Worm (Caenorhabditis elegans): ENCODE results near the gene B0496.2.

Gene B0496.2

ce11 chrIV:7445995-7446394, 1.7 kb upstream of the B0496.2 start, which contains the start of gene B0496.1:
B0496.1 (plus strand) TSS chrIV:7446295.
- TF ChIP-seq ref-1 (GFP tag; conservative IDR thresholded peaks at IDR 0.05), result no peak
- no peak for TF ChIP-seq flt-1 (GFP tag; IDR thresholded peaks at IDR 0.05)
- TF ChIP-seq klf-2 (GFP tag; conservative IDR thresholded peaks at IDR 0.05), result no peak
- TF ChIP-seq med-1 (GFP tag; optimal IDR thresholded peaks at IDR 0.05; ENCODE audit: insufficient read depth), result no peak
- TF ChIP-seq cog-1 (tag; optimal IDR thresholded peaks at IDR 0.05), result no peak
- no peak for TF ChIP-seq T22C8.4 (GFP tag; IDR thresholded peaks at IDR 0.05)
- no peak for TF ChIP-seq tab-1 (GFP tag; IDR thresholded peaks at IDR 0.05)
- TF ChIP-seq ztf-29 (GFP tag; IDR thresholded peaks at IDR 0.05), result no peak
- TF ChIP-seq ztf-23 (GFP tag; IDR thresholded peaks at IDR 0.05), result no peak

ce11 chrIV:7451345-7451744, 3.7 kb downstream of the B0496.2 start, which contains the start of gene tes-1:
tes-1 (minus strand) TSS chrIV:7451445.
- TF ChIP-seq cog-1 (tag; optimal IDR thresholded peaks at IDR 0.05) (no peak), tab-1 (GFP tag; IDR thresholded peaks at IDR 0.05) (no peak), flt-1 (GFP tag; IDR thresholded peaks at IDR 0.05) (no peak), ref-1 (GFP tag; conservative IDR thresholded peaks at IDR 0.05) (no peak), ztf-23 (GFP tag; IDR thresholded peaks at IDR 0.05) (no peak), T22C8.4 (GFP tag; IDR thresholded peaks at IDR 0.05) (no peak), med-1 (GFP tag; optimal IDR thresholded peaks at IDR 0.05; ENCODE audit: insufficient read depth) (no peak), klf-2 (GFP tag; conservative IDR thresholded peaks at IDR 0.05) (no peak), ztf-29 (GFP tag; IDR thresholded peaks at IDR 0.05) (no peak)

- TF ChIP-seq med-1 (GFP tag; optimal IDR thresholded peaks at IDR 0.05; ENCODE audit: insufficient read depth), result no peak
- no peak for TF ChIP-seq klf-2 (GFP tag; conservative IDR thresholded peaks at IDR 0.05)
- TF ChIP-seq ref-1 (GFP tag; conservative IDR thresholded peaks at IDR 0.05), result no peak
- no peak for TF ChIP-seq cog-1 (tag; optimal IDR thresholded peaks at IDR 0.05)
- no peak for TF ChIP-seq T22C8.4 (GFP tag; IDR thresholded peaks at IDR 0.05)
- no peak for TF ChIP-seq flt-1 (GFP tag; IDR thresholded peaks at IDR 0.05)
- TF ChIP-seq ztf-29 (GFP tag; IDR thresholded peaks at IDR 0.05), result no peak
- TF ChIP-seq ztf-23 (GFP tag; IDR thresholded peaks at IDR 0.05), result no peak
- no peak for TF ChIP-seq tab-1 (GFP tag; IDR thresholded peaks at IDR 0.05)
Observed at ce11 chrIV:7453661-7454159, 6.1 kb downstream of the B0496.2 start.

- TF ChIP-seq ztf-29 (GFP tag; IDR thresholded peaks at IDR 0.05) (peak; percentile 5; the same call in 1 of the 2 replicates), ztf-23 (GFP tag; IDR thresholded peaks at IDR 0.05) (no peak)
Observed at ce11 chrIV:7454890-7455289, 7.2 kb downstream of the B0496.2 start.

DNA sequence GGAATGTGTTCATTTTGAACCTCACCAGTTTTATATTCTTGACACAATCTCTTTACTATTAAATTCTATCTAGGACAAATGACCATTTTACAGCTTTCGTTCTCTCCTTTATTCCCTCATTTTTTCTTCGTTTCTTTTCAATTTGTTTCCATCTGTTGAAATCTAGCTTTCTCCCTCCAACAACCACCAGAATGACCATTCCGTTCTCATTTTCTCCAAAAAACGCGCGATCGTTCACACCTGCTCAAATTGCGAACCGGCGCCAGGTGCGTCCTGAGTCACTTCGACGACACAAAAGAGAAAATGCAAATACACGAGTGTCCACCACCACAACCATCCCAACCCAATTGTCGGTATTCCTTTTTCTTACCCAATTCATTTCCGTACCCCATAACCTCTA, 8.6 kb downstream of the B0496.2 start, which contains the start of gene F13B6.1:
Gene F13B6.1, plus strand, starts transcription at position 301 of the 400 bp plus-strand sequence.
- TF ChIP-seq flt-1 (GFP tag; IDR thresholded peaks at IDR 0.05) (no peak), ztf-23 (GFP tag; IDR thresholded peaks at IDR 0.05) (no peak), cog-1 (tag; optimal IDR thresholded peaks at IDR 0.05) (no peak), klf-2 (GFP tag; conservative IDR thresholded peaks at IDR 0.05) (no peak), ztf-29 (GFP tag; IDR thresholded peaks at IDR 0.05) (no peak), T22C8.4 (GFP tag; IDR thresholded peaks at IDR 0.05) (no peak), tab-1 (GFP tag; IDR thresholded peaks at IDR 0.05) (no peak)

DNA sequence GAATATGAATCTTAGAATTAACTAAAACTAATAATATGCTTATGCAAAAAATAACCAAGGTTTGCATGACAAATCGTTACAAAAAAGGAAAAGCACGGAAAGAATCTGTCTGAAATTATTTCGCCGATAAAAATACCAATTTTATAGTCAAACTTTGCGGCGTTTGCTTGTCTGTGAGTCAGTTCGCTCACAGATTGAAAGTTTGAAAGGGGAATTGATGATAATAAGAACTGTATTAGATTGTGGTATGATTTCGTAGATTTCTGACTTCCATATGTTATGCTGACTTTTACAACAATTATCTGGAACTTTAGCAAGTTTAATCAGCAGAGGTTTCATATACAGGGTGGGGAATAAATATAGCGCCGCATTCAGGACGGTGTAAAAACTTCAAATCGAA, 12.6 kb downstream of the B0496.2 start, which contains the start of gene F13B6.2:
Gene F13B6.2, minus strand, starts transcription at position 101 of the 400 bp plus-strand sequence.
- TF ChIP-seq tab-1 (GFP tag; IDR thresholded peaks at IDR 0.05), result no peak
- no peak for TF ChIP-seq cog-1 (tag; optimal IDR thresholded peaks at IDR 0.05)
- TF ChIP-seq flt-1 (GFP tag; IDR thresholded peaks at IDR 0.05), result no peak
- TF ChIP-seq ztf-23 (GFP tag; IDR thresholded peaks at IDR 0.05), result no peak
- TF ChIP-seq klf-2 (GFP tag; conservative IDR thresholded peaks at IDR 0.05), result no peak

ce11 chrIV:7465857-7466256, 18.2 kb downstream of the B0496.2 start, which contains the start of gene F13B6.3:
F13B6.3 (minus strand) TSS chrIV:7465957.
- TF ChIP-seq klf-2 (GFP tag; conservative IDR thresholded peaks at IDR 0.05), result no peak
- no peak for TF ChIP-seq ztf-23 (GFP tag; IDR thresholded peaks at IDR 0.05)
- no peak for TF ChIP-seq T22C8.4 (GFP tag; IDR thresholded peaks at IDR 0.05)
- no peak for TF ChIP-seq ztf-29 (GFP tag; IDR thresholded peaks at IDR 0.05)
- TF ChIP-seq flt-1 (GFP tag; IDR thresholded peaks at IDR 0.05), result no peak
- no peak for TF ChIP-seq ref-1 (GFP tag; conservative IDR thresholded peaks at IDR 0.05)
- no peak for TF ChIP-seq cog-1 (tag; optimal IDR thresholded peaks at IDR 0.05)
- TF ChIP-seq tab-1 (GFP tag; IDR thresholded peaks at IDR 0.05), result no peak
- TF ChIP-seq med-1 (GFP tag; optimal IDR thresholded peaks at IDR 0.05; ENCODE audit: insufficient read depth), result no peak

ce11 chrIV:7467170-7467569, 19.5 kb downstream of the B0496.2 start:
- TF ChIP-seq ztf-29 (GFP tag; IDR thresholded peaks at IDR 0.05) (no peak), cog-1 (tag; optimal IDR thresholded peaks at IDR 0.05) (no peak), med-1 (GFP tag; optimal IDR thresholded peaks at IDR 0.05; ENCODE audit: insufficient read depth) (no peak), klf-2 (GFP tag; conservative IDR thresholded peaks at IDR 0.05) (no peak), T22C8.4 (GFP tag; IDR thresholded peaks at IDR 0.05) (no peak), tab-1 (GFP tag; IDR thresholded peaks at IDR 0.05) (no peak), ref-1 (GFP tag; conservative IDR thresholded peaks at IDR 0.05) (no peak), flt-1 (GFP tag; IDR thresholded peaks at IDR 0.05) (no peak), ztf-23 (GFP tag; IDR thresholded peaks at IDR 0.05) (no peak)

DNA sequence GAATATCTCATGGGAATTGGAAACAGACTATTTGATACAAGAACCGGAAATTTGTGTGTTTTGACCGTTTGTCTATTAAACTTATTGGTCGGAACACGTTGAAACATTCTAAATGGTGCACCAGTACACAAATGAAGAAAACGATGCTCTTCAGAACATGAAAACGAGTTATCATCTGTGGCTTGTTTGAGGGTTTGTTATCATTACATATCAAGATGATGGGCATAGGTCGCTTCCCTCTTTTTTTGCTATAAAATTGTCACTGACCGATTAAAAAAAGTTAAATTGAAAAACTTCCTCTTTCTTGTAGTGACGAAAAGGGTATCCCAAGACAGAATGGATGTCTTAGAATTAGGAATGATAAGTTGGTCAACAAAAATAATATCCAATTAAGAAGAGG, 21.0 kb downstream of the B0496.2 start:
- no peak for TF ChIP-seq cog-1 (tag; optimal IDR thresholded peaks at IDR 0.05)

DNA sequence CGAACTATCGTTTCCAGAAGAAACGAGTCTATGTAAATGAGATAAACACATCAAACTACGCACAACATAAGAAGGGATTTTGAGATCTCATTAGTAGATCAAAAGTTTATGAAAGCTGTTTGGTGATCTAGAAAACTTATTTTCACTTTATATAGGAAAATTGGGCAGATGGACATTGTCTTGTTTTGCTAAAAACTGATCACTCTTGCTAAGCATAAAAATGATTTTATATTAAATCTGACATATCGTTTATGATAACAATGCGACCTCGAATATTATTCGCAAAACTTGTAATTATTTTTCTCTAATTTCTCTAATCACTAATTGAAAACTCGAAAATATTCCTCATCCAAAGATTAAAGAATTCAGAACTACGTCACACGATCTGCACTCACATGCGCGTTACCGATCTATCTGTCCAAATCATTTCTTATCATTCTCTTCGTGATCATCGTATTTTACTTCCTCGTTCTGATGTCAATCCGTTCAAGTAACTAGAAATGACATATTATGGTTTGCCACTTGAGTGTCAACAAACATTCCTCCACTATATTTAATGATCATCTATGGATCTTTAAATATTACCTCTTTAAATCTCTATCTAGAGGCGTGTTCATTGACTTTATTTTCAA, 22.2 kb downstream of the B0496.2 start, which contains the start of gene F55G1.7:
Gene F55G1.7, minus strand, starts transcription at position 51 of the 632 bp plus-strand sequence.
- TF ChIP-seq tab-1 (GFP tag; IDR thresholded peaks at IDR 0.05) (no peak), T22C8.4 (GFP tag; IDR thresholded peaks at IDR 0.05) (no peak), klf-2 (GFP tag; conservative IDR thresholded peaks at IDR 0.05) (no peak), ref-1 (GFP tag; conservative IDR thresholded peaks at IDR 0.05) (no peak), cog-1 (tag; optimal IDR thresholded peaks at IDR 0.05) (no peak), ztf-29 (GFP tag; IDR thresholded peaks at IDR 0.05) (no peak), med-1 (GFP tag; optimal IDR thresholded peaks at IDR 0.05; ENCODE audit: insufficient read depth) (no peak), ztf-23 (GFP tag; IDR thresholded peaks at IDR 0.05) (no peak), flt-1 (GFP tag; IDR thresholded peaks at IDR 0.05) (no peak)
